Fruit fly (Drosophila melanogaster) Kc167 (cell line): ENCODE measurements around the gene Ubr3.

Experiments used
- Myc ChIP-seq: fragments of >200 bp; optimal IDR thresholded peaks from 2 replicates; lab custom pipeline; 2017; ENCODE audit warnings: missing external identifiers
- Sin3A ChIP-seq: fragments of >200 bp; optimal IDR thresholded peaks from 2 replicates; lab custom pipeline; 2018; ENCODE audit warnings: missing external identifiers
- h ChIP-seq: fragments of >200 bp; optimal IDR thresholded peaks from 3 replicates; lab custom pipeline; 2018; ENCODE audit warnings: missing external identifiers
- insv ChIP-seq: fragments of >200 bp; optimal IDR thresholded peaks from 3 replicates; lab custom pipeline; 2018; ENCODE audit warnings: missing external identifiers
- psq ChIP-seq: fragments of >200 bp; optimal IDR thresholded peaks from 2 replicates; lab custom pipeline; 2017; ENCODE audit warnings: missing external identifiers
- ttk ChIP-seq: sonication (Bioruptor generic); optimal IDR thresholded peaks from 2 replicates; lab custom pipeline; 2017; ENCODE audit warnings: missing external identifiers

DNA sequence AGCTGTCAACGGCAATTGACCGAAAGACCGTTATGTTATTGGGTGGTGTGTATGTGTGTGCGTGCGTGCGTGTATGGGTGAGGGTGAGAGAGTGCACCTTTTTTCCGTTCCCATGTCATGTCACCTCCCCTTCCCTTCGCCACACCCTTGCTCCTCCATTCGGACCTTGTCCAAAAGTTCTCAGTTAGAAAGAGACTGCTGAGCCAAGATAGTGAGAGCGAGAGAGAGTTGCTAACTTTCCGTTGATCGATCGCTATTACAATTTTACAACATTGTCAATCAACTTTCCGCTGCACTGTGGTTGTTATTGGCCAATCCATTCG is 2.7 kb downstream of the Ubr3 start:
- no peak for TF ChIP-seq psq (lab: Kevin White, UChicago)
- no peak for TF ChIP-seq ttk (lab: Kevin White, UChicago)
- no peak for TF ChIP-seq h
- no peak for TF ChIP-seq insv (lab: Kevin White, UChicago)
- no peak for TF ChIP-seq Sin3A (lab: Kevin White, UChicago)
- TF ChIP-seq Myc = no peak
